Fruit fly (Drosophila melanogaster) whole organism, wandering third instar larva: ENCODE data around the gene CG14853.

ENCODE experiments used
- Abd-B ChIP-seq: fragments of >200 bp; optimal IDR thresholded peaks from 2 replicates; lab custom pipeline; 2017; ENCODE audit warnings: missing biosample characterization, missing genetic modification characterization
- CG32264 ChIP-seq: fragments of 200-800 bp; sonication (Bioruptor generic); optimal IDR thresholded peaks from 2 replicates; lab custom pipeline; 2016; ENCODE audit warnings: missing biosample characterization, missing genetic modification characterization
- CG9705 ChIP-seq: fragments of 200-800 bp; sonication (Bioruptor generic); optimal IDR thresholded peaks from 2 replicates; lab custom pipeline; 2018; ENCODE audit warnings: missing biosample characterization, mild to moderate bottlenecking, missing genetic modification characterization
- CrebA ChIP-seq: fragments of 200-800 bp; sonication (Bioruptor generic); optimal IDR thresholded peaks from 2 replicates; lab custom pipeline; 2016; ENCODE audit warnings: missing biosample characterization, mild to moderate bottlenecking, missing genetic modification characterization, borderline replicate concordance
- Dfd ChIP-seq: fragments of >200 bp; optimal IDR thresholded peaks from 2 replicates; lab custom pipeline; 2017; ENCODE audit warnings: missing biosample characterization, missing genetic modification characterization
- Dif ChIP-seq: fragments of 200-275, 200-300 bp; sonication (Bioruptor generic); optimal IDR thresholded peaks from 2 replicates; lab custom pipeline; 2018; ENCODE audit warnings: missing biosample characterization, missing genetic modification characterization; ENCODE audit not compliant: partially characterized antibody
- GATAd ChIP-seq: sonication (Bioruptor generic); optimal IDR thresholded peaks from 2 replicates; lab custom pipeline; 2016; ENCODE audit warnings: missing biosample characterization, missing genetic modification characterization
- HLH106 ChIP-seq: fragments of 200-800 bp; optimal IDR thresholded peaks from 3 replicates; lab custom pipeline; 2019; ENCODE audit warnings: missing biosample characterization, mild to moderate bottlenecking, missing genetic modification characterization, moderate library complexity
- Hnf4 ChIP-seq: fragments of 200-800 bp; sonication (Bioruptor generic); optimal IDR thresholded peaks from 2 replicates; lab custom pipeline; 2016; ENCODE audit warnings: missing biosample characterization, mild to moderate bottlenecking, missing genetic modification characterization
- Hr78 ChIP-seq: fragments of >200 bp; optimal IDR thresholded peaks from 2 replicates; lab custom pipeline; 2017; ENCODE audit warnings: missing biosample characterization, missing genetic modification characterization
- Hr83 ChIP-seq: fragments of 200-300 bp; sonication (Bioruptor generic); optimal IDR thresholded peaks from 2 replicates; lab custom pipeline; 2016; ENCODE audit warnings: missing biosample characterization, mild to moderate bottlenecking, missing genetic modification characterization, moderate library complexity; ENCODE audit not compliant: poor library complexity, severe bottlenecking
- Jra ChIP-seq: sonication (Bioruptor generic); optimal IDR thresholded peaks from 2 replicates; lab custom pipeline; 2016; ENCODE audit warnings: missing biosample characterization, missing genetic modification characterization
- Mio ChIP-seq: sonication (Bioruptor generic); optimal IDR thresholded peaks from 2 replicates; lab custom pipeline; 2016; ENCODE audit warnings: missing biosample characterization, missing genetic modification characterization
- Myc ChIP-seq: fragments of >200 bp; optimal IDR thresholded peaks from 2 replicates; lab custom pipeline; 2017
- N ChIP-seq: fragments of >200 bp; optimal IDR thresholded peaks from 2 replicates; lab custom pipeline; 2018; ENCODE audit warnings: missing biosample characterization, missing external identifiers, missing genetic modification characterization
- OdsH ChIP-seq: fragments of 200-800 bp; sonication (Bioruptor generic); optimal IDR thresholded peaks from 2 replicates; lab custom pipeline; 2016; ENCODE audit warnings: missing biosample characterization, mild to moderate bottlenecking, missing genetic modification characterization
- Rel ChIP-seq, 2 experiments: fragments of 200-800 bp; sonication (Bioruptor generic) in 1 of 2; optimal IDR thresholded peaks; 2 replicates in 1 of 2; 3 replicates in 1 of 2; lab custom pipeline; 2016 to 2019; ENCODE audit warnings: mild to moderate bottlenecking in 2 of 2, missing biosample characterization in 2 of 2, missing genetic modification characterization in 2 of 2, moderate library complexity in 1 of 2
- Sp1 ChIP-seq: fragments of 200-800 bp; sonication (Bioruptor generic); optimal IDR thresholded peaks from 3 replicates; lab custom pipeline; 2019; ENCODE audit warnings: missing biosample characterization, mild to moderate bottlenecking, missing genetic modification characterization, moderate library complexity
- Vsx2 ChIP-seq: fragments of 200-300, 225-300 bp; sonication (Bioruptor generic); optimal IDR thresholded peaks from 2 replicates; lab custom pipeline; 2018; ENCODE audit warnings: missing biosample characterization, missing genetic modification characterization; ENCODE audit not compliant: partially characterized antibody
- br ChIP-seq: fragments of 200-800 bp; sonication (Bioruptor generic); optimal IDR thresholded peaks from 2 replicates; lab custom pipeline; 2016; ENCODE audit warnings: missing biosample characterization, missing genetic modification characterization
- brk ChIP-seq: fragments of 200-800 bp; sonication (Bioruptor generic); optimal IDR thresholded peaks from 2 replicates; lab custom pipeline; 2016; ENCODE audit warnings: missing biosample characterization, mild to moderate bottlenecking, missing genetic modification characterization
- dl ChIP-seq, 2 experiments: fragments of 175-275, 200-275 bp in 1 of 2; fragments of 200-275 bp in 1 of 2; sonication (Bioruptor generic); optimal IDR thresholded peaks; lab custom pipeline; 2018; ENCODE audit warnings: mild to moderate bottlenecking in 2 of 2, missing biosample characterization in 2 of 2, missing genetic modification characterization in 2 of 2, moderate library complexity in 2 of 2; ENCODE audit not compliant: partially characterized antibody in 2 of 2, insufficient read depth in 1 of 2
- dmrt93B ChIP-seq: fragments of 200-800 bp; sonication (Bioruptor generic); optimal IDR thresholded peaks from 2 replicates; lab custom pipeline; 2018; ENCODE audit warnings: missing biosample characterization, mild to moderate bottlenecking, missing genetic modification characterization
- dsf ChIP-seq: sonication (Bioruptor generic); optimal IDR thresholded peaks from 2 replicates; lab custom pipeline; 2016; ENCODE audit warnings: missing biosample characterization, missing genetic modification characterization, borderline replicate concordance
- ey ChIP-seq: fragments of 200-800 bp; sonication (Bioruptor generic); optimal IDR thresholded peaks from 2 replicates; lab custom pipeline; 2016; ENCODE audit warnings: missing biosample characterization, missing genetic modification characterization
- foxo ChIP-seq, 2 experiments: fragments of 200-800 bp; sonication (Bioruptor generic); optimal IDR thresholded peaks; 2 replicates in 1 of 2; 3 replicates in 1 of 2; lab custom pipeline; 2016 to 2017; ENCODE audit warnings: missing biosample characterization in 2 of 2, missing genetic modification characterization in 2 of 2
- fru ChIP-seq: fragments of 200-800 bp; sonication (Bioruptor generic); optimal IDR thresholded peaks from 3 replicates; lab custom pipeline; 2016; ENCODE audit warnings: missing biosample characterization, mild to moderate bottlenecking, missing genetic modification characterization
- h ChIP-seq: fragments of 200-800 bp; sonication (Bioruptor generic); optimal IDR thresholded peaks from 3 replicates; lab custom pipeline; 2016; ENCODE audit warnings: missing biosample characterization, mild to moderate bottlenecking, missing genetic modification characterization
- jim ChIP-seq: fragments of 175-275, 200-325 bp; sonication (Bioruptor generic); optimal IDR thresholded peaks from 2 replicates; lab custom pipeline; 2016; ENCODE audit warnings: missing biosample characterization, mild to moderate bottlenecking, missing genetic modification characterization
- lola ChIP-seq: fragments of >200 bp; optimal IDR thresholded peaks from 2 replicates; lab custom pipeline; 2017; ENCODE audit warnings: missing biosample characterization, missing genetic modification characterization
- pan ChIP-seq: fragments of >200 bp; optimal IDR thresholded peaks from 2 replicates; lab custom pipeline; 2017
- psq ChIP-seq: fragments of 200-800 bp; sonication (Bioruptor generic); optimal IDR thresholded peaks from 3 replicates; lab custom pipeline; 2017; ENCODE audit warnings: missing biosample characterization, mild to moderate bottlenecking, missing genetic modification characterization, moderate library complexity
- rgr ChIP-seq: fragments of 200-800 bp; sonication (Bioruptor generic); optimal IDR thresholded peaks from 3 replicates; lab custom pipeline; 2016; ENCODE audit warnings: missing biosample characterization, mild to moderate bottlenecking, missing genetic modification characterization
- sage ChIP-seq: fragments of 200-800 bp; sonication (Bioruptor generic); optimal IDR thresholded peaks from 2 replicates; lab custom pipeline; 2016; ENCODE audit warnings: missing biosample characterization, mild to moderate bottlenecking, missing genetic modification characterization
- sv ChIP-seq: fragments of 200-800 bp; sonication (Bioruptor generic); optimal IDR thresholded peaks from 3 replicates; lab custom pipeline; 2016; ENCODE audit warnings: missing biosample characterization, missing genetic modification characterization
- tai ChIP-seq: sonication (Bioruptor generic); optimal IDR thresholded peaks from 2 replicates; lab custom pipeline; 2016; ENCODE audit warnings: missing biosample characterization, missing genetic modification characterization
- usp ChIP-seq: fragments of >200 bp; optimal IDR thresholded peaks from 2 replicates; lab custom pipeline; 2017; ENCODE audit warnings: missing biosample characterization, missing genetic modification characterization
- woc ChIP-seq: sonication (Bioruptor generic); optimal IDR thresholded peaks from 2 replicates; lab custom pipeline; 2016; ENCODE audit warnings: missing biosample characterization, mild to moderate bottlenecking, missing genetic modification characterization

CG14853 gene

DNA sequence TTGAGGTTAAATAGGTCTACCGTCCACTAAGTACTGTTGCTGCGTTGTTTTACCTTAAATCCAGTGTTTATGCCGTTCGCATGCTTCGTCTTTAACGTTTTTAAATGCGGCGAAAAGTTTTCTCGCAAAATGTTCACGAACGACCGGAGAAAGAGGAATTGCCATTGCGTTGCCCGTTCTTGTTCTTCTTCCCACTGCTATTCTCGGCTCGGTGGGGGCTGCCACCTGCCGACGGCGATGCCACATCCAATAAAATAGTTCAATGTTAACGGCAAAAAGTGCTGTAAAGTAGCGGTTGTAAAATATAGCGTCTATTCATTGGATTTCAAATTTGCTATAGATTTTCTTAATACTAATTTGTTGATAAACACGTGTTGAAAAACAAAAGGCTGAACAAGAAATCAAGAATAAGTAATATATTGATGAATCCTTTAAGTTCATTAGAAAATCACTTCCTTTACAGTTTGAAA is 33.7 kb upstream of the CG14853 start, which contains the start of gene CG7987:
Gene CG7987, minus strand, starts transcription at position 170 of the 470 bp plus-strand sequence.
- TF ChIP-seq brk (GFP tag; lab: Kevin White, UChicago) (no peak), Vsx2 (GFP tag; lab: Kevin White, UChicago) (no peak), Hr83 (GFP tag; lab: Kevin White, UChicago) (peak; percentile 7), dl (GFP tag; optimal IDR thresholded peaks at IDR 0.05; lab: Kevin White, UChicago; ENCODE audit: insufficient read depth in 1 of 2, partially characterized antibody in 2 of 2) (no peak), CG32264 (no peak), pan (lab: Kevin White, UChicago) (no peak), tai (GFP tag; lab: Kevin White, UChicago) (no peak), CG9705 (GFP tag; lab: Kevin White, UChicago) (no peak), sv (GFP tag; lab: Kevin White, UChicago) (no peak), fru (GFP tag; lab: Kevin White, UChicago) (no peak), woc (GFP tag; lab: Kevin White, UChicago) (no peak), HLH106 (no peak), Jra (GFP tag; lab: Kevin White, UChicago) (no peak), dsf (GFP tag; lab: Kevin White, UChicago) (no peak), lola (GFP tag; lab: Kevin White, UChicago) (no peak), OdsH (GFP tag; lab: Kevin White, UChicago) (no peak), Rel (GFP tag; optimal IDR thresholded peaks at IDR 0.05; lab: Kevin White, UChicago) (no peak), Rel (tag; optimal IDR thresholded peaks at IDR 0.05; lab: Kevin White, UChicago) (no peak), Sp1 (no peak), br (GFP tag; lab: Kevin White, UChicago) (no peak), foxo (GFP tag; optimal IDR thresholded peaks at IDR 0.05; lab: Kevin White, UChicago) (peak in 1 of 2 experiments; percentile 37), psq (peak; percentile 95), h (peak; percentile 36), Dfd (no peak), dmrt93B (GFP tag; lab: Kevin White, UChicago) (no peak), Myc (no peak), CrebA (no peak), Mio (no peak), N (GFP tag; lab: Kevin White, UChicago) (no peak), Hr78 (GFP tag; lab: Kevin White, UChicago) (no peak), Hnf4 (GFP tag; lab: Kevin White, UChicago) (no peak), Abd-B (GFP tag; lab: Kevin White, UChicago) (no peak), jim (GFP tag; lab: Kevin White, UChicago) (no peak), Dif (GFP tag; lab: Kevin White, UChicago) (no peak), ey (no peak), usp (GFP tag; lab: Kevin White, UChicago) (no peak), sage (GFP tag; lab: Kevin White, UChicago) (no peak), rgr (GFP tag; lab: Kevin White, UChicago) (peak; percentile 27), GATAd (no peak)
- TF ChIP-seq, all 38 proteins: peak for 5

DNA sequence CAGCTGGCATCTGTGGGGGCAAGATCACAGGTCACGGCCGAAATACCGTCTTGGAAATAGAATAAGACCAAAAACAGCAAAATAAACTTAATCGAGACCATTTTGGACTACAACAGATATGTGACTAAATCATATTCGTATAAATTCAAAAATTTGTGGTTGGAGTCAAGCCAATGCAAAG is 33.0 kb upstream of the CG14853 start, which contains the start of gene CG44094:
Gene CG44094, minus strand, starts transcription at position 101 of the 181 bp plus-strand sequence.
- TF ChIP-seq Dif (GFP tag; lab: Kevin White, UChicago): no peak
- TF ChIP-seq Sp1: no peak
- TF ChIP-seq woc (GFP tag; lab: Kevin White, UChicago): no peak
- no peak for TF ChIP-seq lola (GFP tag; lab: Kevin White, UChicago)
